Fruit fly (Drosophila melanogaster) Kc167 (cell line): ENCODE data around the gene mei-218.

Experiments
- Myc ChIP-seq: fragments of >200 bp; optimal IDR thresholded peaks from 2 replicates; lab custom pipeline; 2017; ENCODE audit warnings: missing external identifiers
- Sin3A ChIP-seq: fragments of >200 bp; optimal IDR thresholded peaks from 2 replicates; lab custom pipeline; 2018; ENCODE audit warnings: missing external identifiers
- h ChIP-seq: fragments of >200 bp; optimal IDR thresholded peaks from 3 replicates; lab custom pipeline; 2018; ENCODE audit warnings: missing external identifiers
- insv ChIP-seq: fragments of >200 bp; optimal IDR thresholded peaks from 3 replicates; lab custom pipeline; 2018; ENCODE audit warnings: missing external identifiers
- psq ChIP-seq: fragments of >200 bp; optimal IDR thresholded peaks from 2 replicates; lab custom pipeline; 2017; ENCODE audit warnings: missing external identifiers
- ttk ChIP-seq: sonication (Bioruptor generic); optimal IDR thresholded peaks from 2 replicates; lab custom pipeline; 2017; ENCODE audit warnings: missing external identifiers

Gene mei-218

DNA sequence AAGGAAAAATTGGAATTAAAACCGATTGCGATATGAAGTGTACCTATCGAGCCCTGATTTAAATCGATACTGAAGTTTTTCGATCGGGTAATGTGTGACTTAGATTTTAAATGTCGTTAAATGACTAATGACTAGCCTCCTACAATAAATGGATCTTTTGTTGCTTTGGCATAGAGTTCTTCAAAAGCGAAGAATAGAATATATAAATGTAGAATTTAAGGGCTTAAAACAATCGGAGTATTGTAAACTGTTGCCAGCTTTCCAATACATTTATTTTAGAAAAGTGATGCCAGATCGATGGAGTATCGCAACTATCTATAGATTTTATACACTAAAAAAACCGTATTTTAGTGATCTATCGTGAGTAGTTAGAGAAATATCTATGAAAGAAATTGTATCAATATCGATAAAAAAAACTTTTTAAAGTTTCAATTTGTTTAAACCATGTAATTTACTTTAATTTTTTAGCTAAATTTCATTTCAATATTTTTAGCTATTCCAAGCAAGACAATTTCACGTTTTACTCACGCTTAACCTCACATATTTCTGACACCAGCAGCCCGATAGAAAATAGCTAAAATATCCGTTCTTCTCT is at the start of gene mei-218, which contains the start of gene mei-217:
Gene mei-218, minus strand, starts transcription at position 51 of the 595 bp plus-strand sequence.
Gene mei-217, minus strand, starts transcription at position 51 of the 595 bp plus-strand sequence.
- no peak for TF ChIP-seq psq (lab: Kevin White, UChicago)
- no peak for TF ChIP-seq Myc (lab: Kevin White, UChicago)
- no peak for TF ChIP-seq Sin3A (lab: Kevin White, UChicago)
- no peak for TF ChIP-seq insv (lab: Kevin White, UChicago)
- TF ChIP-seq h (lab: Kevin White, UChicago): no peak
- no peak for TF ChIP-seq ttk (lab: Kevin White, UChicago)

DNA sequence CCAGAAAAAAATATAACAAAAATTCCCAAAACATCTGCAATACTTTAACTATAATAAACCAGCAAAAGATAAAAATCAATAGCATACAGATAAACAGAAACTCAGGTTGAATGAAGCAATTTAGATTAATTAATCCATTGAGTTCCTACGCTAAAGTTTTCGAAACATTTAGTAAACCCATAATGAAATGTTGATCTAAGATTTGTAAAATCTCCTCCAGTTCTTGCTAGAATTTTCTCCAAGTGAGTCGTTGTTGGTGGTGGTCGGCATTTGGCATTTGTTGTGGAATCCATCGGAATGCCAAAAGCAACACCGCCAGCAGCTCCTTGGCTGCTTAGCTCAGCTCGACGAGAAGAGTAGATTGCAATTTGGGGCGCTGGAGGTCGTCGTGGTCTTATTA is 45.4 kb upstream of the mei-218 start:
- TF ChIP-seq psq (lab: Kevin White, UChicago): no peak
- TF ChIP-seq h (lab: Kevin White, UChicago): no peak
- no peak for TF ChIP-seq insv (lab: Kevin White, UChicago)
- no peak for TF ChIP-seq ttk (lab: Kevin White, UChicago)

DNA sequence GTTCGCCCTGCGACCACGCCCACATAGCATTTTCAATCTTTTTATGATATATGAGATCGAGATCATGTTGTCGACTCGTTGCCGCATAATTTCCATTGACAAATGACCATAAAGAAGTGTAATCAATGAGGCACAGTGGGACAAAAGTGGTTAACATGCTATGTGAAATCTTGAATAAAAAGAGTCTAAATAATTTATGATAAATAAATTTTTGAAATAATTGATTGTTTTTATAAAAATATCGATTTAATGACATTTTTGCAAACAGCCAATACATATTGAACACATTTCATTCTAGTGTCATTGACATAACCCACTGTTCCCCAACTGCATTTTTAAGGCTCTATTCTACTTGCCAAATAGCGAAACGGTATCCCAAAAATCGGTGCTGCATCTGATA is 44.7 kb upstream of the mei-218 start:
- TF ChIP-seq psq (lab: Kevin White, UChicago) (no peak), Sin3A (lab: Kevin White, UChicago) (no peak)

DNA sequence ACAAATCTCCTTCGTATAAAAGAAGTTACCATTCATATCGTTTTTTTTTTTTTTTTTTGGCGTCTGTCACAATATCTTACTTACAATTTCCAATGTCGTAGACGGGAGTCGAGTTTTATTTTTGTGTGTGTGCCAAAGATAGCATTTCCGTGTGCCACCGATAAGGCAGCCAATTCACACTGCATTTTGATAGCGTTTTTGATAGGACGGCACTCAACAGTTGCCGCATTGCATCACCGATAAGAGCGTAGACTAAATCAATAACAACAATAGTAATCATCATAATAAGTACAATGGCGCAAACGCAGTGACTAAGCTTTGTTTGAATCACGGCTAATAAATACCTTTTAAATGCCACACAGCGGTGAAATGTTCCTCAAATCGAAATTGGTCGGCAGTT is 43.6 kb upstream of the mei-218 start:
- TF ChIP-seq Sin3A (lab: Kevin White, UChicago) (no peak), ttk (lab: Kevin White, UChicago) (no peak), h (lab: Kevin White, UChicago) (no peak), Myc (lab: Kevin White, UChicago) (no peak), insv (lab: Kevin White, UChicago) (no peak), psq (lab: Kevin White, UChicago) (no peak)

DNA sequence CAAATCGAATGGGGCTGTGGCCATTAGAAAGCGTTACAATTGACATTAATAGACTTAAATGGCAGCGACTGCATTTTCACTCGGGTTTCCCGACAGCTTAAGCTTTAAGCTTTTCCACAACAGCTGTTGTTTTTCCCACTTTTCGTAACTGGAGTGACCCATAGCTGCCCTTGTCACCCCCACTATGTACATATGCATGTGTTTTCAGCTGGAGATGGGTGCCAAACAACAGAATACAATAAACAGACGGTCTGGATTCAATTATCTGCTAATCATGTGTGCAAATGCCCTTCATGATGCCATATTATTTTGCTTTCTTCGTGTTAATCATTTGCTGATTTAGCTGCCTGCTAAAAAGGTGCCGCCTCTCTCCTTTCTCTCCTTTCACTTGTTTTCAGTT is 40.7 kb upstream of the mei-218 start:
- TF ChIP-seq ttk (lab: Kevin White, UChicago) (no peak), Myc (lab: Kevin White, UChicago) (no peak), insv (lab: Kevin White, UChicago) (no peak), Sin3A (lab: Kevin White, UChicago) (no peak), psq (lab: Kevin White, UChicago) (no peak), h (lab: Kevin White, UChicago) (no peak)

DNA sequence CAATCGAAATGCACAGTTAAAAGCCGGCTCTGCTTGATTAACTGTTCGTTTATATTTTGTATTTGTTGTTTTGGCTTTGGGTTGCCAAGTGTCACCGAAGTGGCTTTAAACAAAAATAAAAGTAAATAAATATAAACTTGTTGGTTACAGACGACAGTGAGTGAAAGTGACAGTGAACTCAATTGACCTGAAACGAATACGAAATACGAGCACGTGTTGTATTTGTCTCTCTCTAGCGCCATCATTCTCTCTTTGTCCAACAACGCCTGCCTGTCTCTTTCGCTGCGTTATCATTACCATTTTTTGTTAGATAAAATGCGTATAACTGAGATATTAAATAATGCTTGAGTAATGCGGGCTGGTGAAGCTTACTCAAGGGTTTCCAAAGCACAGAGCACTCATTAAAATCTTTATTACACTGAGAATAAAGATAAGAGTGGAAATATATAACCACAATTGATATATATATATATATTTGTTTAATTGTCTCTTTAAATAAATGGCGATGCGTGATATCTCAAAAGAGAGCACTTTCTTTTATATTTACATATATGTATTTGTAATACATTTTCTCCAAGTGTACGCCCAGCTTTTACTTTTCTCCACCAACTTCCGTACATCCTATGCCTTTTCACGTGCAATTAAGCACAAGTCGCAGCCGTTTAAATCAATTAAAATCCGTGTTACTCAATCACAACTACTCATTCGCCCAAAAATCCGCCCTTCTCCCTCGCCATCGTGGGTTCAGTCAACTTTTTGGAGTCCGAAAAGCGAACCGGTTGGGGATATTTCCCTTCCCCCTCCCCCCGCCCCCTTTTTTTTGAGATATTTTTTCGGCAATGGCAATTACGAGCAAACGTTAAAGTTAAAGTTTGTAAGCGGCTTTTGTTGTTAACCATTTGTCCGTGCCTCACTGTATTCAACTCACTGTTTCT is 38.7 kb upstream of the mei-218 start:
- TF ChIP-seq h (lab: Kevin White, UChicago) (no peak), Sin3A (lab: Kevin White, UChicago) (no peak)

DNA sequence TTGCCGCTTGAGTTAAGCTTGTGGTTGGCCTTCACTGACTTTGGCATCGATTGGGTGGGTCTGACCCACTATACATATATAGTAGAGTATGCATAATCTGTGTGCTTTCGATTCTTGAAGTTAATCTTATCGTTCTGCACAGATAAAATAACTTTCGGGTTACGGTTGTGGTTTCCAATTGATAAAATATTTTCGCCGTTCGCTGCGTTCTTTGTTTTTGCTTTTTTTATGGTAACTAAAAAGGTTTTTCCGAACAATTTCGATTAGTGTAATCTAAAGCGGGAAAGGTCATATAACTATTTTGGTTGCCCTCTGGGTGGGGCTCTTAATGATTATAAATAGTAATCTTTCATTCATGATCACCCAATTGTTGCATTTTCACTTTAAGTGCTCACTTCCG is 37.7 kb upstream of the mei-218 start:
- no peak for TF ChIP-seq ttk (lab: Kevin White, UChicago)
- TF ChIP-seq insv (lab: Kevin White, UChicago): no peak
- no peak for TF ChIP-seq Sin3A (lab: Kevin White, UChicago)
- no peak for TF ChIP-seq h (lab: Kevin White, UChicago)
- TF ChIP-seq psq (lab: Kevin White, UChicago): no peak
- no peak for TF ChIP-seq Myc (lab: Kevin White, UChicago)

DNA sequence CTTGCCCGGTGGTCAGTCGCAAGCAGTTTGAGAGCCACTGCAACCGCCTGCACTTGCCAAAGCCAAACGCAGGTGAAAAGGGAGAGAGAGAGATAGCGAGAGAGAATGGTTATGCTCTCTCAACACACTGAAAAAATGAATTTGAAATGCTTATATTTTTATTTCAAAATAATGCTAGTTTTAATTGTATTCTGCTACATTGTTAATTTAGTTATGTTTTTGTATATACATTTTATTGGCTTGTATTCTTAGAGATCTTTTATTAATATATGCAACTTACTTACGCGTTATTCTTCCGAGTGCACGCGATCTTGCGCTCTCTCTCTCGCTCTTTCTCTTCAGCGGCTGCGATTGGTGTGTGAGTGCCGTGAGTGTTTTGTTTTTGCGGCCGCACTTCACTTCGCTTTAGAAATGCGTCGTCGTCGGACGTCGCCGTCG is 35.7 kb upstream of the mei-218 start:
- no peak for TF ChIP-seq psq (lab: Kevin White, UChicago)
- no peak for TF ChIP-seq Sin3A (lab: Kevin White, UChicago)
- no peak for TF ChIP-seq insv (lab: Kevin White, UChicago)
- no peak for TF ChIP-seq Myc (lab: Kevin White, UChicago)
- no peak for TF ChIP-seq ttk (lab: Kevin White, UChicago)
- TF ChIP-seq h (lab: Kevin White, UChicago): no peak

DNA sequence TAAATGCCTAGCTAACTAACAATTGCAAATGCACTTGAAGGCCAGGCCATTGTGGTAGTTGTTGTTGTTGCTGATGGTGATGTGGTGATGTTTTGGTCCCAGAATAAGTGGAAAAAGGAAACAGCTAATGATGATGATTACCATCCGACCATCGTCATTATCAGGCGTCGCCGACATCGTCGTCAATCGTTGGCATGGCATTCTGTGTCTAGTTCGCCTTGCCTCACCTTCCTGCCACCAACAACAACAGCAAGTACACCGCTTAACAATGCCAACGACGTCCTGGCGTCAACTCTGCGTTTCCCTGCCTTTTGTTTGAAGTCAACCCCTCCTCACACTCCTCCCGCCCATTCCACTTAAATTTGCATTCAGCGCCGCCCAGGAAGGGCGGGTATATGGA is 34.8 kb upstream of the mei-218 start:
- TF ChIP-seq insv (lab: Kevin White, UChicago): no peak

DNA sequence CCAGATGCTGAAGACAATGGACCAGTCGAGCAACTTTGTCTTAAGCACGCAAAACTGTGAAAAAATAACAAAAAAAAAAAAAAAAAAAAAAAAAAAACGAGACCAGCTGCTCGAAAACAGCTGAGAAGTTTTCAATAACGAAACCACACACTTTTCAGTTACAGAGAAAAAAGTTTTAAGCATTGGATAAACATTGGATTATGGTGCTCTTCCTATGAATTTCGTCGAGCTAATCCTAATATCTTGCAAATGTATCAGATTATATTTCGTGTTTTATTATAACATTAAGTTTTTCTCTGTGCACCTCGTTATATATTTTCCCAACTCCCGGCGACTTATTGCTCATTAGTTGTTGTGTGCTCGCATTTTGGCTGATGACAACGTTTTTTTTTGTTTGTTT is 33.8 kb upstream of the mei-218 start:
- TF ChIP-seq Sin3A (lab: Kevin White, UChicago): no peak
- TF ChIP-seq Myc (lab: Kevin White, UChicago): no peak
- TF ChIP-seq ttk (lab: Kevin White, UChicago): no peak
- no peak for TF ChIP-seq h (lab: Kevin White, UChicago)
- no peak for TF ChIP-seq insv (lab: Kevin White, UChicago)
- no peak for TF ChIP-seq psq (lab: Kevin White, UChicago)

DNA sequence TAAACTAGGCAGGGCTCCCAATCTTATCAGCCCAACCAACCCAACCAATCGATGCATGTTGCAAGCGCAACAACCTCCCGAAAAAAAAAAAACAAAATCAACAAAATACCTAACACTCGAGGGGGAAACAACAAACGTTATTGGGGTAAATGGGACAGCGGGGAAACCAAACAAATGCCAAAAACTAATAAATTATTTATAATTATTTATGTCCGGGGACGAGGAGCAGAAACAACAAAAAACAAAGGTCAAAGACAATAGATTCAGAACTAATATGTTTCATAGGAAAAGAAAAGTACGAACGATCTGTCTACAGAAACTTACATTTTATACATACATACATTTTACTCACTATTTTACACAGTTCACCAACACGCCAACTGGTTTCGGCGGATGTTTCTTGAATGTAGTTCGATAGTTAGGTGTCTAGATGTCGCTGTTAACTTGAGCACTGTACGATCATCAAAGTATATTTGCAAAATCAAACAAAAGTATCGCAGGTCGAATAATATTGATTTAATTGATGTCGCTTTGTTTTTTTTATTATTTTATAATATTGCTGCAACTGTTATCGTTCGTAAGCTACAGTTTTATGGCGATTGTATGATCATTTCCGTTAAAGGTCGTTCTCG is 32.9 kb upstream of the mei-218 start:
- no peak for TF ChIP-seq Sin3A (lab: Kevin White, UChicago)
- no peak for TF ChIP-seq ttk (lab: Kevin White, UChicago)

DNA sequence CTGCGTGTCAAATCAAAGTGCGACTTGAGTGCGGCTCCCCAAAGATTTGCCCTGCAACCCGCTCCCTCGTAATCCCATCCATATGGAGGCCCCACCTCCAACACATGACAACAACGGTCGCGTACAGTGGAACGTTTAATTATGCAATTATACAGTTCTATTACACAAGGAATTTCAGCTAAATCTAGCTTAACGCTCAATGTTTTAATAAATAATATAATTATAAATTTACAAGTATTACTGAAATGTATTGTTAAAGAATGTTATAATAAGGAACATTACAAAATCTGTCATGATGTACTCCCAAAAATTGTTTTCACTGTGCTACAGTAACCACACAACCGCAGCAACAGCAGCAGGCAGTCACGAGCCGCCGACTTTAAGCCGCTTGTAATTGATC is 31.3 kb upstream of the mei-218 start:
- TF ChIP-seq ttk (lab: Kevin White, UChicago) (no peak), psq (lab: Kevin White, UChicago) (no peak), insv (lab: Kevin White, UChicago) (no peak), Myc (lab: Kevin White, UChicago) (no peak), h (lab: Kevin White, UChicago) (no peak), Sin3A (lab: Kevin White, UChicago) (no peak)
